Fruit fly (Drosophila melanogaster) whole organism, embryonic: Measurements from ENCODE around the gene CG42272.

Experiments
- ATbp ChIP-seq: fragments of 200-800 bp; sonication (Bioruptor generic); optimal IDR thresholded peaks from 2 replicates; lab custom pipeline; 2017; ENCODE audit warnings: missing biosample characterization, mild to moderate bottlenecking, missing genetic modification characterization, missing genetic modification reagents
- Abd-B ChIP-seq: fragments of 200-800 bp; sonication (Bioruptor generic); optimal IDR thresholded peaks from 2 replicates; lab custom pipeline; 2018; ENCODE audit warnings: missing biosample characterization, mild to moderate bottlenecking, missing genetic modification characterization, moderate library complexity
- Antp ChIP-seq: fragments of 200-800 bp; sonication (Bioruptor generic); optimal IDR thresholded peaks from 3 replicates; lab custom pipeline; 2016; ENCODE audit warnings: missing biosample characterization, missing genetic modification characterization
- CG1024 ChIP-seq: fragments of 200-800 bp; sonication (Bioruptor generic); IDR thresholded peaks from 2 replicates; pipeline ENCODE4 v1.3.6; 2022; ENCODE audit warnings: missing biosample characterization, missing genetic modification characterization
- CG11695 ChIP-seq: fragments of 200-800 bp; sonication (Bioruptor generic); IDR thresholded peaks from 3 replicates; pipeline ENCODE4 v1.3.6; 2022; ENCODE audit warnings: missing biosample characterization, missing genetic modification characterization
- CG13424 ChIP-seq: fragments of 200-800 bp; sonication (Bioruptor generic); optimal IDR thresholded peaks from 2 replicates; lab custom pipeline; 2019; ENCODE audit warnings: missing biosample characterization, mild to moderate bottlenecking, missing genetic modification characterization, moderate library complexity
- CG15601 ChIP-seq: fragments of 200-800 bp; sonication (Bioruptor generic); optimal IDR thresholded peaks from 3 replicates; lab custom pipeline; 2019; ENCODE audit warnings: missing biosample characterization, mild to moderate bottlenecking, missing genetic modification characterization, moderate library complexity
- CG17359 ChIP-seq: fragments of 200-800 bp; sonication (Bioruptor generic); optimal IDR thresholded peaks from 3 replicates; lab custom pipeline; 2018; ENCODE audit warnings: missing biosample characterization, mild to moderate bottlenecking, missing genetic modification characterization, moderate library complexity
- CG4424 ChIP-seq: fragments of 200-800 bp; sonication (Bioruptor generic); optimal IDR thresholded peaks from 3 replicates; lab custom pipeline; 2016; ENCODE audit warnings: missing biosample characterization, missing genetic modification characterization
- CG6765 ChIP-seq: fragments of 200-800 bp; sonication (Bioruptor generic); optimal IDR thresholded peaks from 3 replicates; lab custom pipeline; 2017; ENCODE audit warnings: missing biosample characterization, mild to moderate bottlenecking, missing genetic modification characterization
- CG6791 ChIP-seq: fragments of 200-800 bp; sonication (Bioruptor generic); IDR thresholded peaks from 3 replicates; pipeline ENCODE4 v1.3.6; 2022; ENCODE audit warnings: missing biosample characterization, missing genetic modification characterization; ENCODE audit not compliant: partially characterized antibody
- CG7786 ChIP-seq: fragments of 200-800 bp; sonication (Bioruptor generic); optimal IDR thresholded peaks from 2 replicates; lab custom pipeline; 2016; ENCODE audit warnings: missing biosample characterization, missing genetic modification characterization
- CG7963 ChIP-seq: fragments of 200-800 bp; sonication (Bioruptor generic); IDR thresholded peaks from 3 replicates; pipeline ENCODE4 v1.3.6; 2022; ENCODE audit warnings: missing biosample characterization, missing genetic modification characterization; ENCODE audit not compliant: partially characterized antibody
- CG8924 ChIP-seq: fragments of 200-800 bp; optimal IDR thresholded peaks from 3 replicates; lab custom pipeline; 2019; ENCODE audit warnings: missing biosample characterization, mild to moderate bottlenecking, missing genetic modification characterization, moderate library complexity
- Dp ChIP-seq: fragments of 200-800 bp; sonication (Bioruptor generic); optimal IDR thresholded peaks from 2 replicates; lab custom pipeline; 2018; ENCODE audit warnings: missing biosample characterization, mild to moderate bottlenecking, missing genetic modification characterization, moderate library complexity
- Fer3 ChIP-seq: fragments of 200-800 bp; sonication (Bioruptor generic); optimal IDR thresholded peaks from 2 replicates; lab custom pipeline; 2018; ENCODE audit warnings: missing biosample characterization, mild to moderate bottlenecking, missing genetic modification characterization, moderate library complexity
- H15 ChIP-seq: fragments of 200-800 bp; sonication (Bioruptor generic); IDR thresholded peaks from 3 replicates; pipeline ENCODE4 v1.3.6; 2022; ENCODE audit warnings: missing biosample characterization, missing genetic modification characterization
- Hey ChIP-seq: fragments of 200-800 bp; sonication (Bioruptor generic); optimal IDR thresholded peaks from 3 replicates; lab custom pipeline; 2018; ENCODE audit warnings: missing biosample characterization, mild to moderate bottlenecking, missing genetic modification characterization
- HmgZ ChIP-seq: fragments of 200-800 bp; sonication (Bioruptor generic); optimal IDR thresholded peaks from 2 replicates; lab custom pipeline; 2018; ENCODE audit warnings: missing biosample characterization, mild to moderate bottlenecking, missing genetic modification characterization
- Lhr ChIP-seq: fragments of 200-800 bp; sonication (Bioruptor generic); optimal IDR thresholded peaks from 3 replicates; lab custom pipeline; 2017; ENCODE audit warnings: mild to moderate bottlenecking, missing biosample characterization, missing genetic modification reagents, missing genetic modification characterization
- Med ChIP-seq: fragments of 200-800 bp; sonication (Bioruptor generic); peaks from one replicate; lab custom pipeline; 2016; ENCODE audit warnings: missing biosample characterization, missing genetic modification characterization, mild to moderate bottlenecking, inconsistent platforms, moderate library complexity
- Ptx1 ChIP-seq: fragments of 200-800 bp; sonication (Bioruptor generic); IDR thresholded peaks from 2 replicates; pipeline ENCODE4 v1.3.6; 2022; ENCODE audit warnings: missing biosample characterization, missing genetic modification characterization
- Sry-δ ChIP-seq: fragments of 200-800 bp; sonication (Bioruptor generic); optimal IDR thresholded peaks from 2 replicates; lab custom pipeline; 2016; ENCODE audit warnings: missing biosample characterization, missing genetic modification characterization
- TFAM ChIP-seq: fragments of 200-800 bp; sonication (Bioruptor generic); optimal IDR thresholded peaks from 2 replicates; lab custom pipeline; 2017; ENCODE audit warnings: missing biosample characterization, missing genetic modification characterization, inconsistent platforms
- ase ChIP-seq: fragments of 200-800 bp; sonication (Bioruptor generic); IDR thresholded peaks from 3 replicates; pipeline ENCODE4 v1.3.6; 2022; ENCODE audit warnings: missing biosample characterization, missing genetic modification characterization
- ato ChIP-seq: fragments of 200-800 bp; sonication (Bioruptor generic); IDR thresholded peaks from 2 replicates; pipeline ENCODE4 v1.3.6; 2022; ENCODE audit warnings: missing biosample characterization, missing genetic modification characterization; ENCODE audit not compliant: partially characterized antibody
- chn ChIP-seq: fragments of 200-800 bp; sonication (Bioruptor generic); optimal IDR thresholded peaks from 2 replicates; lab custom pipeline; 2016; ENCODE audit warnings: missing biosample characterization, missing genetic modification characterization
- corto ChIP-seq: fragments of 200-800 bp; sonication (Bioruptor generic); optimal IDR thresholded peaks from 2 replicates; lab custom pipeline; 2016; ENCODE audit warnings: missing biosample characterization, mild to moderate bottlenecking, missing genetic modification characterization, moderate library complexity
- croc ChIP-seq: fragments of 200-800 bp; sonication (Bioruptor generic); conservative IDR thresholded peaks from 3 replicates; pipeline ENCODE4 v1.3.6; 2022; ENCODE audit warnings: missing biosample characterization, missing genetic modification characterization
- crol ChIP-seq: fragments of 200-800 bp; sonication (Bioruptor generic); IDR thresholded peaks from 2 replicates; pipeline ENCODE4 v1.3.6; 2022; ENCODE audit warnings: missing biosample characterization, missing genetic modification characterization
- disco-r ChIP-seq: fragments of 200-800 bp; sonication (Bioruptor generic); optimal IDR thresholded peaks from 2 replicates; lab custom pipeline; 2016; ENCODE audit warnings: missing biosample characterization, missing genetic modification characterization
- dmrt99B ChIP-seq: fragments of 200-800 bp; sonication (Bioruptor generic); optimal IDR thresholded peaks from 2 replicates; lab custom pipeline; 2018; ENCODE audit warnings: missing biosample characterization, mild to moderate bottlenecking, missing genetic modification characterization, moderate library complexity
- esg ChIP-seq: fragments of 200-800 bp; sonication (Bioruptor generic); conservative IDR thresholded peaks from 2 replicates; pipeline ENCODE4 v1.3.6; 2022; ENCODE audit warnings: missing biosample characterization, missing genetic modification characterization
- gcm ChIP-seq: fragments of 200-800 bp; sonication (Bioruptor generic); optimal IDR thresholded peaks from 2 replicates; lab custom pipeline; 2019; ENCODE audit warnings: missing biosample characterization, mild to moderate bottlenecking, missing genetic modification characterization, moderate library complexity
- gsb ChIP-seq: fragments of 200-800 bp; sonication (Bioruptor generic); IDR thresholded peaks from 2 replicates; pipeline ENCODE4 v1.3.6; 2022; ENCODE audit warnings: missing biosample characterization, missing genetic modification characterization
- h ChIP-seq: fragments of >200 bp; optimal IDR thresholded peaks from 2 replicates; lab custom pipeline; 2017
- insv ChIP-seq, 2 experiments: fragments of 200-800 bp; sonication (Bioruptor generic); optimal IDR thresholded peaks; 3 replicates each; lab custom pipeline; 2016 to 2018; ENCODE audit warnings: missing biosample characterization in 2 of 2, missing genetic modification characterization in 2 of 2
- nmo ChIP-seq: fragments of 200-800 bp; sonication (Bioruptor generic); optimal IDR thresholded peaks from 2 replicates; lab custom pipeline; 2018; ENCODE audit warnings: missing biosample characterization, mild to moderate bottlenecking, missing genetic modification characterization, moderate library complexity
- p53 ChIP-seq: fragments of 200-800 bp; sonication (Bioruptor generic); optimal IDR thresholded peaks from 2 replicates; lab custom pipeline; 2016; ENCODE audit warnings: missing biosample characterization, missing genetic modification characterization
- pho ChIP-seq: fragments of 200-800 bp; sonication (Bioruptor generic); optimal IDR thresholded peaks from 2 replicates; lab custom pipeline; 2016; ENCODE audit warnings: missing biosample characterization, missing genetic modification characterization
- phol ChIP-seq: fragments of 200-800 bp; sonication (Bioruptor generic); optimal IDR thresholded peaks from 3 replicates; lab custom pipeline; 2018; ENCODE audit warnings: missing biosample characterization, mild to moderate bottlenecking, missing genetic modification characterization, moderate library complexity
- psq ChIP-seq: fragments of 200-800 bp; sonication (Bioruptor generic); optimal IDR thresholded peaks from 2 replicates; lab custom pipeline; 2017; ENCODE audit warnings: missing biosample characterization, missing genetic modification characterization
- scrt ChIP-seq: fragments of 200-800 bp; sonication (Bioruptor generic); optimal IDR thresholded peaks from 2 replicates; lab custom pipeline; 2018; ENCODE audit warnings: missing biosample characterization, mild to moderate bottlenecking, missing genetic modification characterization, moderate library complexity
- sd ChIP-seq: fragments of 200-800 bp; sonication (Bioruptor generic); optimal IDR thresholded peaks from 3 replicates; lab custom pipeline; 2018; ENCODE audit warnings: missing biosample characterization, mild to moderate bottlenecking, missing genetic modification characterization, moderate library complexity
- sim ChIP-seq: fragments of 200-800 bp; sonication (Bioruptor generic); IDR thresholded peaks from 2 replicates; pipeline ENCODE4 v1.3.6; 2022; ENCODE audit warnings: missing biosample characterization, missing genetic modification characterization
- sna ChIP-seq: fragments of 200-800 bp; sonication (Bioruptor generic); IDR thresholded peaks from 2 replicates; pipeline ENCODE4 v1.3.6; 2022; ENCODE audit warnings: missing biosample characterization, missing genetic modification characterization; ENCODE audit not compliant: partially characterized antibody
- sug ChIP-seq: fragments of 200-800 bp; optimal IDR thresholded peaks from 2 replicates; lab custom pipeline; 2019; ENCODE audit warnings: missing biosample characterization, mild to moderate bottlenecking, missing genetic modification characterization, moderate library complexity
- tx ChIP-seq: fragments of 200-800 bp; sonication (Bioruptor generic); optimal IDR thresholded peaks from 2 replicates; lab custom pipeline; 2016; ENCODE audit warnings: missing biosample characterization, missing genetic modification characterization
- wdn ChIP-seq: fragments of 200-800 bp; sonication (Bioruptor generic); IDR thresholded peaks from 2 replicates; pipeline ENCODE4 v1.3.6; 2022; ENCODE audit warnings: missing biosample characterization, missing genetic modification characterization

The CG42272 gene

DNA sequence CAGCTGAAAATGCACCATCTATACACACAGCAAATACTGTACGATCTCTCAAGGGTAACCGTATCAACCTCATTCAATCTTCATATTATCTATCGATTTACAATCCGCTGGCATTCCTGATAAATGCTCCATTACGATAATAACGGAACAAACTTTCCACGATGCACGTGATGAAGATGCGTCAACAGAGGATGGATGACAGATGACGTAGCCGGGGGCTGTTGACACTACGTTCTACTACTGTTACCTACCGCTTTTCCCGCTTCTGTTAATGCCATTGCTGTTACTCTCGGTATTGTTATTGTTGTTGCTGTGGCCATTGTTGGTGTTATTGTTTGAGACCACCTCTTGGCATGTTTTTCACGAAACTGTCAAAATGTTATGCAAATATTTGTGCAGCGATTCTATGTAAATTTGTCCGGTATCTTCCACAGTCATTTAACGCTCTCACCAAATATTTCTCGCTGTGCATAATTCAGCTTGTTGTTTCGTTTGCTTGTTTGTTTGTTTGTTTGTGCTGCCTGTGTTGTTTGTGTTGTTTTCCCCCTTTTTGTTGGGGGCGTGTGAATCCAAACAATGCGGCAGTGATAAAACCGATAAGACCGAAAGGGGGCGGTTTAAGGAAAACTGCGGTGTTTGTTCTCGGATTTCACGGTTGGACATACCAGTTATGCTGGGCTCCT lies 21.1 kb downstream of the CG42272 start (continued):
- TF ChIP-seq CG13424 (tag; lab: Kevin White, UChicago) (peak; percentile 68), CG1024 (GFP tag; lab: Robert Waterston, UW) (peak; percentile 65; the same call in 1 of the 2 replicates), Med (peak; percentile 97), HmgZ (tag; lab: Kevin White, UChicago) (peak; percentile 76), phol (tag; lab: Kevin White, UChicago) (peak; percentile 63), CG7963 (no peak), chn (GFP tag; lab: Kevin White, UChicago) (peak; percentile 71), disco-r (peak; percentile 72), h (no peak), nmo (GFP tag; lab: Kevin White, UChicago) (peak; percentile 50), Hey (tag; lab: Kevin White, UChicago) (peak; percentile 13), CG8924 (tag; lab: Kevin White, UChicago) (peak; percentile 86), wdn (GFP tag; lab: Robert Waterston, UW) (no peak), pho (GFP tag; lab: Kevin White, UChicago) (peak; percentile 52), tx (peak; percentile 56), Ptx1 (peak; percentile 47; the same call in 1 of the 2 replicates), esg (GFP tag; lab: Robert Waterston, UW) (no peak), H15 (GFP tag; lab: Robert Waterston, UW) (no peak), TFAM (GFP tag; lab: Kevin White, UChicago) (peak; percentile 83), sna (GFP tag; lab: Robert Waterston, UW) (no peak), p53 (peak; percentile 81), CG7786 (GFP tag; lab: Kevin White, UChicago) (peak; percentile 63), Fer3 (tag; lab: Kevin White, UChicago) (peak; percentile 76), scrt (GFP tag; lab: Kevin White, UChicago) (peak; percentile 73), sd (tag; lab: Kevin White, UChicago) (peak; percentile 72), CG15601 (tag; lab: Kevin White, UChicago) (peak; percentile 89), Antp (peak; percentile 73), Abd-B (GFP tag; lab: Kevin White, UChicago) (peak; percentile 13), sim (0 out of 2 replicates have a peak, but pooled peaks have one; percentile 36), Lhr (peak; percentile 83), gsb (GFP tag; lab: Robert Waterston, UW) (no peak; the same call in 1 of the 2 replicates), sug (peak; percentile 14), ATbp (peak; percentile 96), crol (GFP tag; lab: Robert Waterston, UW) (no peak), CG11695 (peak; percentile 71), gcm (peak; percentile 66), CG6765 (peak; percentile 44), psq (GFP tag; lab: Kevin White, UChicago) (peak; percentile 78), ase (GFP tag; lab: Robert Waterston, UW) (peak; percentile 50; the same call in 1 of the 3 replicates), Dp (no peak), croc (GFP tag; lab: Robert Waterston, UW) (peak; percentile 40; the same call in 2 of the 3 replicates), ato (GFP tag; lab: Robert Waterston, UW) (no peak), CG17359 (tag; lab: Kevin White, UChicago) (peak; percentile 93), corto (GFP tag; lab: Kevin White, UChicago) (no peak), dmrt99B (tag; lab: Kevin White, UChicago) (peak; percentile 84), CG6791 (GFP tag; lab: Robert Waterston, UW) (no peak), insv (GFP tag; optimal IDR thresholded peaks at IDR 0.05; lab: Kevin White, UChicago) (peak in 1 of 2 experiments; percentile 11), CG4424 (GFP tag; lab: Kevin White, UChicago) (peak; percentile 87), Sry-δ (GFP tag; lab: Kevin White, UChicago) (peak; percentile 47)
